Worm (Caenorhabditis elegans) whole organism, mixed stage, embryonic: Measurements from ENCODE around the gene gtap-1.
A peak's percentile ranks its signal among the peaks of the same experiment; 100 is the strongest.

Source experiments
- bed-3 ChIP-seq: fragments of 200-800 bp; sonication (Bioruptor generic); optimal IDR thresholded peaks from 3 replicates; lab custom pipeline; 2018; ENCODE audit warnings: mild to moderate bottlenecking, missing genetic modification characterization, moderate library complexity, missing compliant biosample characterization
- blmp-1 ChIP-seq: fragments of 150-350 bp; optimal IDR thresholded peaks from 2 replicates; lab custom pipeline; 2014; ENCODE audit warnings: missing biosample characterization, missing genetic modification characterization
- ces-1 ChIP-seq: fragments of 150-350 bp; optimal IDR thresholded peaks from 2 replicates; lab custom pipeline; 2014; ENCODE audit warnings: missing biosample characterization, missing genetic modification reagents, missing genetic modification characterization
- cnd-1 ChIP-seq: fragments of 200-800 bp; sonication (Bioruptor generic); optimal IDR thresholded peaks from 2 replicates; lab custom pipeline; 2018; ENCODE audit warnings: mild to moderate bottlenecking, missing genetic modification characterization, missing compliant biosample characterization
- elt-1 ChIP-seq: sonication (generic microtip); optimal IDR thresholded peaks from 2 replicates; lab custom pipeline; 2017; ENCODE audit warnings: missing genetic modification characterization, mild to moderate bottlenecking, missing compliant biosample characterization, antibody characterized with exemption, moderate library complexity, borderline replicate concordance; ENCODE audit not compliant: insufficient read depth
- flh-1 ChIP-seq: fragments of 200-800 bp; sonication (Bioruptor generic); optimal IDR thresholded peaks from 2 replicates; lab custom pipeline; 2018; ENCODE audit warnings: mild to moderate bottlenecking, missing genetic modification characterization, moderate library complexity, missing compliant biosample characterization
- ham-2 ChIP-seq: fragments of 200-800 bp; sonication (Bioruptor generic); optimal IDR thresholded peaks from 2 replicates; lab custom pipeline; 2018; ENCODE audit warnings: mild to moderate bottlenecking, missing genetic modification characterization, missing compliant biosample characterization
- hlh-1 ChIP-seq: fragments of 150-350 bp; optimal IDR thresholded peaks from 2 replicates; lab custom pipeline; 2014; ENCODE audit warnings: missing biosample characterization, missing genetic modification reagents, missing genetic modification characterization
- lin-32 ChIP-seq: fragments of 200-800 bp; sonication (Bioruptor generic); optimal IDR thresholded peaks from 2 replicates; lab custom pipeline; 2018; ENCODE audit warnings: mild to moderate bottlenecking, missing genetic modification characterization, missing compliant biosample characterization
- lsy-2 ChIP-seq: fragments of 150-350 bp; optimal IDR thresholded peaks from 2 replicates; lab custom pipeline; 2014; ENCODE audit warnings: missing biosample characterization, missing genetic modification characterization
- mep-1 ChIP-seq: fragments of 150-350 bp; optimal IDR thresholded peaks from 2 replicates; lab custom pipeline; 2017; ENCODE audit warnings: missing biosample characterization, missing genetic modification reagents, missing genetic modification characterization, inconsistent platforms
- mls-2 ChIP-seq: sonication (generic microtip); optimal IDR thresholded peaks from 2 replicates; lab custom pipeline; 2016; ENCODE audit warnings: mild to moderate bottlenecking, missing genetic modification characterization, moderate library complexity, missing compliant biosample characterization
- nhr-12 ChIP-seq: fragments of 150-350 bp; optimal IDR thresholded peaks from 2 replicates; lab custom pipeline; 2014; ENCODE audit warnings: missing biosample characterization, missing genetic modification characterization
- nhr-2 ChIP-seq: fragments of 150-350 bp; optimal IDR thresholded peaks from 2 replicates; lab custom pipeline; 2014; ENCODE audit warnings: missing biosample characterization, missing genetic modification characterization
- nhr-237 ChIP-seq: fragments of 150-350 bp; optimal IDR thresholded peaks from 2 replicates; lab custom pipeline; 2014; ENCODE audit warnings: missing biosample characterization, missing genetic modification characterization
- nhr-28 ChIP-seq: fragments of 150-350 bp; optimal IDR thresholded peaks from 2 replicates; lab custom pipeline; 2014; ENCODE audit warnings: missing biosample characterization, missing genetic modification characterization
- nhr-76 ChIP-seq: sonication (generic microtip); optimal IDR thresholded peaks from 2 replicates; lab custom pipeline; 2017; ENCODE audit warnings: missing biosample characterization, missing genetic modification characterization
- pha-4 ChIP-seq: fragments of 150-350 bp; optimal IDR thresholded peaks from 2 replicates; lab custom pipeline; 2018; ENCODE audit warnings: missing biosample characterization, missing genetic modification reagents, missing genetic modification characterization
- sem-2 ChIP-seq: fragments of 200-800 bp; sonication (Bioruptor generic); optimal IDR thresholded peaks from 2 replicates; lab custom pipeline; 2018; ENCODE audit warnings: mild to moderate bottlenecking, missing genetic modification characterization, missing compliant biosample characterization
- snpc-4 ChIP-seq: fragments of 150-350 bp; optimal IDR thresholded peaks from 2 replicates; lab custom pipeline; 2014; ENCODE audit warnings: missing biosample characterization, missing genetic modification characterization
- sptf-1 ChIP-seq: sonication (generic microtip); optimal IDR thresholded peaks from 2 replicates; lab custom pipeline; 2017; ENCODE audit warnings: mild to moderate bottlenecking, missing genetic modification characterization, moderate library complexity, missing compliant biosample characterization
- tbx-8 ChIP-seq: fragments of 200-800 bp; sonication (Bioruptor generic); optimal IDR thresholded peaks from 2 replicates; lab custom pipeline; 2018; ENCODE audit warnings: mild to moderate bottlenecking, missing genetic modification characterization, moderate library complexity, missing compliant biosample characterization
- unc-120 ChIP-seq: sonication (generic microtip); optimal IDR thresholded peaks from 2 replicates; lab custom pipeline; 2017; ENCODE audit warnings: missing genetic modification characterization, missing compliant biosample characterization; ENCODE audit not compliant: poor library complexity, severe bottlenecking
- unc-39 ChIP-seq: fragments of 150-350 bp; optimal IDR thresholded peaks from 2 replicates; lab custom pipeline; 2014; ENCODE audit warnings: missing biosample characterization, missing genetic modification characterization
- unc-62 ChIP-seq: fragments of 150-350 bp; optimal IDR thresholded peaks from 2 replicates; lab custom pipeline; 2014; ENCODE audit warnings: missing biosample characterization, missing genetic modification reagents, missing genetic modification characterization
- ztf-11 ChIP-seq: fragments of 150-350 bp; optimal IDR thresholded peaks from 2 replicates; lab custom pipeline; 2014; ENCODE audit warnings: missing biosample characterization, missing genetic modification characterization

The gtap-1 gene

ce11 chrII:5872414-5872813 lies 39.4 kb upstream of the gtap-1 start:
- TF ChIP-seq hlh-1 (tag; lab: Kevin White, UChicago) (no peak), unc-120 (tag; lab: Kevin White, UChicago) (no peak), unc-62 (GFP tag; lab: Kevin White, UChicago) (no peak), elt-1 (no peak), lsy-2 (tag; lab: Kevin White, UChicago) (no peak), ham-2 (GFP tag; lab: Kevin White, UChicago) (no peak), nhr-2 (tag; lab: Kevin White, UChicago) (no peak), mls-2 (tag; lab: Kevin White, UChicago) (no peak), mep-1 (no peak), nhr-76 (tag; lab: Kevin White, UChicago) (no peak)

DNA sequence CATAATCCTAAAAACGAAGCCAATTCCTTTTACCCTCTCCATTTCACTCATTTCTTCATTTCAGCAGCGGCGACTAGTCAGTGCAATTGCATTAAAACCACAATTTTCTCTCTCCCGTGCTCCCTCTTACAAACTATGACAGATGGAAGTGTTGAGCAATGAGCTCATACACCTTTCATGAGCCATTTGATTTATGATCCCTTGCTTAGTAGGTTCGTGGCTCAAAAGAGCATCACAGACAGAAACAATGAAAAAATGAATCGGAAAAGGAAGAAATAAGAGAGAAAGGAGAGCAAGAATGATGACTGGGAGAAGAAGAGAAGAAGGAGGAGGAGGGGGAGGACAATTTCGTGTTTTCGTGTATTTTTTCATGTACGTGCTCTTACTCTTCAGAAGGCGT lies 38.5 kb upstream of the gtap-1 start:
- no peak for TF ChIP-seq nhr-28
- TF ChIP-seq ces-1 (GFP tag; lab: Kevin White, UChicago): peak; percentile 36

- no peak for TF ChIP-seq elt-1
- no peak for TF ChIP-seq ces-1 (GFP tag; lab: Kevin White, UChicago)
- TF ChIP-seq mls-2 (tag; lab: Kevin White, UChicago): no peak
Observed at ce11 chrII:5866920-5867319, 33.9 kb upstream of the gtap-1 start.

DNA sequence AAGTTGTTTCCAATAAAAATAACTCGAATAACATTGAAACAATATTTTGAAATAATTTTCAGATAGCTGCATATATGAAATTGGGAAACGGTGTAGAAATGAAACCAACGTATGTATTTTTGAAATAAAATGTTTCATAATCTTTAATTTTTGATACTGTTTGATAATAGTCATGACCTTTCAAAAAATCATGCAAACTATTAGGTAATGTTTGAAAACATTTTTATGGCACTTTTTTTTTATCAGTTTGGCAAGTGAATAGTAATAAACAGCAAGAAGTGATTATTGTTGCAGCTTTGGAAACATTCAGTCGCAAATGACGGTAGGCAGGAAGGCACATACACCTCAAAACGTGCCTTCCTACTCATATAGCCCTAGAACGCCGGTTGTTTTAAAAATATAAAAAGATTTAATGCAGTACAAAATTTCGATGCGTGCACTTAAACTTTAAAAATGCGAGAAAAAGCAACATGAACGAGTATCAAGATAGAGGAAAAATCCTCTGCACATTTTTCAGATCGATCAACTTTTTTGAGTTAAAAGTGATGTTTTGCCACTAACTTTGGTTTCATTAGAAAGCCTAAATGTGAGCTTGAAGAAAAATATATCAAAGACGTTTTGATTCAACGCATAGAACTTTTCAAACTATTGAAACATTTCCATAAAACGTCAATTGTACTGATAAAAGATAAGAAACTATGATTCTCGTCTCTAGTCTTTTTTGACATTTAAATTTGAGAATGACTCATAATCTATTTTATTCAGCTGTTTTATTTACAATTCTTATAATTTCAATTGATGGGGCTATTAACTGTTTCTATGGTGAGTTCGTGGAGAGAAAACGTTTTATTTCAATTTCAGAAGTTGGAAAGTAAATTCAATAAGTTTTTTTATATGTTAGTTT lies 32.6 kb upstream of the gtap-1 start, which contains the start of gene F55C12.19:
F55C12.19 (plus strand) TSS at position 735 of the 904 bp plus-strand sequence.
- no peak for TF ChIP-seq elt-1
- no peak for TF ChIP-seq nhr-237 (tag; lab: Kevin White, UChicago)
- TF ChIP-seq nhr-12 (tag; lab: Kevin White, UChicago): no peak
- no peak for TF ChIP-seq nhr-2 (tag; lab: Kevin White, UChicago)
- TF ChIP-seq mep-1: no peak
- TF ChIP-seq sptf-1 (tag; lab: Kevin White, UChicago): no peak
- TF ChIP-seq snpc-4: no peak
- TF ChIP-seq tbx-8 (GFP tag; lab: Kevin White, UChicago): no peak

DNA sequence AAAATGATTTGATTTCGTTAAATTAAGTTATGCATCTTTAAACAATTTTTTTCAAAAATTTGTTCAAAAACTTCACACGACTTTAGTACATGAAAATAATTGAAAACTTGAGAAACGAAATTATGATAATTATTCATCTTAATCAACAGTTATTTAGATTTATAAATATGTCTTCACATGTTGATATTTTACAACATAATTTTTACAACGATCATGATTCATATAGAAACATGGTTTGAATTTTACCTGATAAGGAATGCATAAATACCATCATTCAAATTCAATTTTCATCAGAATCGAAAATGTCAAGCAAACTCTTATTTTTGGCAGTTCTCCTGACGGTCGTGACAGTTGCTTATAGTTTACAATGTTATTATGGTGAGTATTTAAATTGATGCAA lies 30.9 kb upstream of the gtap-1 start, which contains the start of gene tag-234:
tag-234 (plus strand) TSS at position 301 of the 400 bp plus-strand sequence.
- TF ChIP-seq nhr-2 (tag; lab: Kevin White, UChicago): no peak
- TF ChIP-seq hlh-1 (tag; lab: Kevin White, UChicago): no peak
- no peak for TF ChIP-seq cnd-1
- no peak for TF ChIP-seq flh-1 (GFP tag; lab: Kevin White, UChicago)
- no peak for TF ChIP-seq mep-1
- no peak for TF ChIP-seq ztf-11 (tag; lab: Kevin White, UChicago)
- TF ChIP-seq lin-32: no peak
- no peak for TF ChIP-seq bed-3 (GFP tag; lab: Kevin White, UChicago)

DNA sequence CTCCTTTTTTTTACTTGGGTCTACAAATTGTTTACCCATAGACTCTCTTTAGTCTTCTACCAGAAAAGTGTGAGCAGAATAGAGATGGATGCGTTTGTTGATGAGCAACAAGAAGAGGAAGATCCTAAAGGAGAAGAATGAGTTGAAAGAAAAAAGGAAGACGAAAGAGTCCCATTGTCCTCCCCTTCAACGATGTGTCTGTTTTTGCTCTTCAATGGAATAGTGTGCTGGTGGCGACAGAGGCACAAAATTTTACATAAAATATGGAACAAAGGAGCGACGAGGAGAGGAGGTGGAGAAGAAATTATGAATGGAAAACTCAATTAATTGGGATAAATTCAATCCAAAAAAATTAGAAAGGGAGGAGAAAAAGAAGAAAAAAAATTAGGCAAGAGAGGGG lies 27.6 kb upstream of the gtap-1 start:
- TF ChIP-seq bed-3 (GFP tag; lab: Kevin White, UChicago) (no peak), mep-1 (no peak), sem-2 (GFP tag; lab: Kevin White, UChicago) (no peak), pha-4 (tag; lab: Kevin White, UChicago) (no peak), lsy-2 (tag; lab: Kevin White, UChicago) (no peak), unc-39 (tag; lab: Kevin White, UChicago) (no peak)

ce11 chrII:5858322-5858721 lies 25.3 kb upstream of the gtap-1 start, which contains the start of gene F55C12.4:
TSS of gene F55C12.4 (minus strand) at chrII:5858422.
- TF ChIP-seq nhr-76 (tag; lab: Kevin White, UChicago) (no peak), nhr-2 (tag; lab: Kevin White, UChicago) (no peak), mep-1 (no peak), sem-2 (GFP tag; lab: Kevin White, UChicago) (no peak), blmp-1 (tag; lab: Kevin White, UChicago) (no peak), nhr-237 (tag; lab: Kevin White, UChicago) (no peak)
